Worm (Caenorhabditis elegans) whole organism, young adult: ENCODE results near the gene srh-47.

ENCODE experiments used
- B0261.1 ChIP-seq: sonication (generic microtip); optimal IDR thresholded peaks from 2 replicates; lab custom pipeline; 2016; ENCODE audit warnings: mild to moderate bottlenecking, missing genetic modification characterization, moderate library complexity, missing compliant biosample characterization
- C17E4.6 ChIP-seq: fragments of 200-800 bp; sonication (Bioruptor generic); IDR thresholded peaks from 2 replicates; pipeline ENCODE4 v1.3.6; 2022; ENCODE audit warnings: missing genetic modification reagents, missing genetic modification characterization, missing compliant biosample characterization
- D2030.7 ChIP-seq: fragments of 200-800 bp; sonication (Bioruptor generic); IDR thresholded peaks from 2 replicates; pipeline ENCODE4 v1.3.6; 2022; ENCODE audit warnings: missing genetic modification reagents, missing genetic modification characterization, missing compliant biosample characterization
- F33H1.4 ChIP-seq: fragments of 200-800 bp; sonication (Bioruptor generic); IDR thresholded peaks from 2 replicates; pipeline ENCODE4 v1.3.6; 2022; ENCODE audit warnings: missing genetic modification reagents, missing genetic modification characterization, missing compliant biosample characterization
- F49E8.2 ChIP-seq: sonication (generic microtip); optimal IDR thresholded peaks from 3 replicates; lab custom pipeline; 2017; ENCODE audit warnings: missing genetic modification characterization, mild to moderate bottlenecking, missing compliant biosample characterization, antibody characterized with exemption, moderate library complexity; ENCODE audit not compliant: insufficient read depth
- F52B5.7 ChIP-seq: sonication (generic microtip); optimal IDR thresholded peaks from 2 replicates; lab custom pipeline; 2016; ENCODE audit warnings: mild to moderate bottlenecking, missing genetic modification characterization, missing compliant biosample characterization
- F57A8.1 ChIP-seq: fragments of 200-800 bp; sonication (Bioruptor generic); optimal IDR thresholded peaks from 2 replicates; lab custom pipeline; 2018; ENCODE audit warnings: mild to moderate bottlenecking, missing genetic modification characterization, moderate library complexity, missing compliant biosample characterization
- K11D2.4 ChIP-seq: fragments of 200-800 bp; sonication (Bioruptor generic); IDR thresholded peaks from 2 replicates; pipeline ENCODE4 v1.3.6; 2022; ENCODE audit warnings: missing genetic modification reagents, missing genetic modification characterization, missing compliant biosample characterization
- T07F8.4 ChIP-seq: sonication (generic microtip); optimal IDR thresholded peaks from 2 replicates; lab custom pipeline; 2016; ENCODE audit warnings: mild to moderate bottlenecking, missing genetic modification characterization, moderate library complexity, missing compliant biosample characterization
- ama-1 ChIP-seq, 3 experiments: fragments of 150-350 bp in 1 of 3; sonication (generic microtip) in 2 of 3; optimal IDR thresholded peaks; 2 replicates each; lab custom pipeline; 2014 to 2018; ENCODE audit warnings: missing biosample characterization in 2 of 3, missing genetic modification characterization in 2 of 3, missing genetic modification reagents in 2 of 3
- aptf-3 ChIP-seq: fragments of 200-800 bp; sonication (Bioruptor generic); IDR thresholded peaks from 2 replicates; pipeline ENCODE4 v1.3.6; 2022; ENCODE audit warnings: missing genetic modification characterization, missing compliant biosample characterization
- attf-3 ChIP-seq: fragments of 200-800 bp; sonication (Bioruptor generic); conservative IDR thresholded peaks from 2 replicates; pipeline ENCODE4 v1.3.6; 2022; ENCODE audit warnings: missing genetic modification reagents, missing genetic modification characterization, missing compliant biosample characterization
- attf-5 ChIP-seq: fragments of 200-800 bp; sonication (Bioruptor generic); optimal IDR thresholded peaks from 2 replicates; lab custom pipeline; 2018; ENCODE audit warnings: mild to moderate bottlenecking, missing genetic modification characterization, missing compliant biosample characterization
- bed-1 ChIP-seq: fragments of 200-800 bp; sonication (Bioruptor generic); IDR thresholded peaks from 2 replicates; pipeline ENCODE4 v1.3.6; 2022; ENCODE audit warnings: missing genetic modification reagents, missing genetic modification characterization, missing compliant biosample characterization
- egl-44 ChIP-seq: fragments of 200-800 bp; sonication (Bioruptor generic); IDR thresholded peaks from 2 replicates; pipeline ENCODE4 v1.3.6; 2022; ENCODE audit warnings: missing genetic modification reagents, missing genetic modification characterization, missing compliant biosample characterization
- ekl-4 ChIP-seq: fragments of 200-800 bp; sonication (Bioruptor generic); IDR thresholded peaks from 2 replicates; pipeline ENCODE4 v1.3.6; 2022; ENCODE audit warnings: missing genetic modification reagents, missing genetic modification characterization, missing compliant biosample characterization
- ets-4 ChIP-seq: fragments of 200-800 bp; sonication (Bioruptor generic); optimal IDR thresholded peaks from 2 replicates; lab custom pipeline; 2018; ENCODE audit warnings: mild to moderate bottlenecking, missing genetic modification characterization, missing compliant biosample characterization
- hmg-20 ChIP-seq: fragments of 200-800 bp; sonication (Bioruptor generic); IDR thresholded peaks from 2 replicates; pipeline ENCODE4 v1.3.6; 2022; ENCODE audit warnings: missing genetic modification reagents, missing genetic modification characterization, missing compliant biosample characterization
- hsf-1 ChIP-seq: fragments of 200-800 bp; sonication (Bioruptor generic); IDR thresholded peaks from 2 replicates; pipeline ENCODE4 v1.3.6; 2022; ENCODE audit warnings: missing genetic modification reagents, missing genetic modification characterization, missing compliant biosample characterization
- lag-1 ChIP-seq: fragments of 200-800 bp; sonication (Bioruptor generic); IDR thresholded peaks from 2 replicates; pipeline ENCODE4 v1.3.6; 2022; ENCODE audit warnings: missing genetic modification reagents, missing genetic modification characterization, missing compliant biosample characterization
- let-526 ChIP-seq: fragments of 200-800 bp; sonication (Bioruptor generic); IDR thresholded peaks from 2 replicates; pipeline ENCODE4 v1.3.6; 2022; ENCODE audit warnings: missing genetic modification reagents, missing genetic modification characterization, missing compliant biosample characterization
- lin-54 ChIP-seq: fragments of 200-800 bp; sonication (Bioruptor generic); optimal IDR thresholded peaks from 2 replicates; lab custom pipeline; 2018; ENCODE audit warnings: mild to moderate bottlenecking, missing genetic modification characterization, missing compliant biosample characterization
- lsl-1 ChIP-seq: fragments of 200-800 bp; sonication (Bioruptor generic); optimal IDR thresholded peaks from 2 replicates; lab custom pipeline; 2018; ENCODE audit warnings: mild to moderate bottlenecking, missing genetic modification characterization, moderate library complexity, missing compliant biosample characterization
- lsy-27 ChIP-seq: sonication (generic microtip); optimal IDR thresholded peaks from 2 replicates; lab custom pipeline; 2017; ENCODE audit warnings: missing genetic modification characterization, mild to moderate bottlenecking, missing compliant biosample characterization, antibody characterized with exemption, missing genotype, borderline replicate concordance; ENCODE audit not compliant: insufficient read depth
- madf-10 ChIP-seq: sonication (generic microtip); optimal IDR thresholded peaks from 2 replicates; lab custom pipeline; 2016; ENCODE audit warnings: mild to moderate bottlenecking, missing genetic modification characterization, missing compliant biosample characterization
- madf-3 ChIP-seq: fragments of 200-800 bp; sonication (Bioruptor generic); IDR thresholded peaks from 2 replicates; pipeline ENCODE4 v1.3.6; 2022; ENCODE audit warnings: missing genetic modification reagents, missing genetic modification characterization, missing compliant biosample characterization
- madf-6 ChIP-seq: fragments of 200-800 bp; sonication (Bioruptor generic); IDR thresholded peaks from 2 replicates; pipeline ENCODE4 v1.3.6; 2022; ENCODE audit warnings: missing genetic modification reagents, missing genetic modification characterization, missing compliant biosample characterization
- madf-8 ChIP-seq: fragments of 200-800 bp; sonication (Bioruptor generic); conservative IDR thresholded peaks from 2 replicates; pipeline ENCODE4 v1.3.6; 2022; ENCODE audit warnings: missing genetic modification reagents, missing genetic modification characterization, missing compliant biosample characterization
- mes-4 ChIP-seq: sonication (generic microtip); optimal IDR thresholded peaks from 2 replicates; lab custom pipeline; 2016; ENCODE audit warnings: missing genotype, missing genetic modification characterization, missing compliant biosample characterization
- mxl-1 ChIP-seq: sonication (generic microtip); optimal IDR thresholded peaks from 2 replicates; lab custom pipeline; 2016; ENCODE audit warnings: missing genetic modification characterization, missing compliant biosample characterization
- nfyb-1 ChIP-seq: fragments of 200-800 bp; sonication (Bioruptor generic); IDR thresholded peaks from 2 replicates; pipeline ENCODE4 v1.3.6; 2022; ENCODE audit warnings: missing genetic modification reagents, missing genetic modification characterization, missing compliant biosample characterization
- nhr-179 ChIP-seq: sonication (generic microtip); optimal IDR thresholded peaks from 2 replicates; lab custom pipeline; 2016; ENCODE audit warnings: mild to moderate bottlenecking, missing genetic modification characterization, missing compliant biosample characterization
- nhr-27 ChIP-seq: fragments of 200-800 bp; sonication (Bioruptor generic); optimal IDR thresholded peaks from 2 replicates; lab custom pipeline; 2018; ENCODE audit warnings: mild to moderate bottlenecking, missing genetic modification characterization, moderate library complexity, missing compliant biosample characterization
- nhr-80 ChIP-seq: sonication (generic microtip); optimal IDR thresholded peaks from 2 replicates; lab custom pipeline; 2016; ENCODE audit warnings: missing genetic modification characterization, missing compliant biosample characterization
- nhr-90 ChIP-seq: sonication (generic microtip); optimal IDR thresholded peaks from 2 replicates; lab custom pipeline; 2016; ENCODE audit warnings: missing genotype, mild to moderate bottlenecking, missing genetic modification characterization, missing compliant biosample characterization
- pha-4 ChIP-seq: fragments of 150-350 bp; sonication (generic microtip); optimal IDR thresholded peaks from 2 replicates; lab custom pipeline; 2014; ENCODE audit warnings: missing biosample characterization, missing genetic modification reagents, missing genetic modification characterization
- rec-8 ChIP-seq, 2 experiments: sonication (generic microtip); optimal IDR thresholded peaks; 2 replicates each; lab custom pipeline; 2016; ENCODE audit warnings: mild to moderate bottlenecking in 2 of 2, missing genetic modification characterization in 2 of 2, missing genetic modification reagents in 2 of 2, missing genotype in 2 of 2, missing biosample characterization in 1 of 2, missing compliant biosample characterization in 1 of 2, moderate library complexity in 1 of 2
- sdz-38 ChIP-seq: sonication (generic microtip); optimal IDR thresholded peaks from 2 replicates; lab custom pipeline; 2016; ENCODE audit warnings: missing genotype, missing genetic modification characterization, missing compliant biosample characterization
- snpc-1.3 ChIP-seq: sonication (generic microtip); optimal IDR thresholded peaks from 2 replicates; lab custom pipeline; 2017; ENCODE audit warnings: missing genetic modification characterization, mild to moderate bottlenecking, missing compliant biosample characterization, antibody characterized with exemption, moderate library complexity, missing genotype, missing genetic modification reagents; ENCODE audit not compliant: insufficient read depth
- snpc-4 ChIP-seq, 5 experiments: fragments of 150-350 bp in 1 of 5; sonication (generic microtip) in 4 of 5; optimal IDR thresholded peaks; 2 replicates each; lab custom pipeline; 2014 to 2018; ENCODE audit warnings: missing genetic modification characterization in 5 of 5, missing biosample characterization in 3 of 5, antibody characterized with exemption in 2 of 5, mild to moderate bottlenecking in 2 of 5, missing compliant biosample characterization in 2 of 5, missing genotype in 2 of 5, moderate library complexity in 2 of 5, missing genetic modification reagents in 1 of 5
- somi-1 ChIP-seq: fragments of 200-800 bp; sonication (Bioruptor generic); optimal IDR thresholded peaks from 2 replicates; lab custom pipeline; 2018; ENCODE audit warnings: mild to moderate bottlenecking, missing genetic modification characterization, missing compliant biosample characterization
- sptf-2 ChIP-seq: fragments of 200-800 bp; sonication (Bioruptor generic); optimal IDR thresholded peaks from 2 replicates; lab custom pipeline; 2018; ENCODE audit warnings: mild to moderate bottlenecking, missing genetic modification characterization, missing compliant biosample characterization
- tbp1 ChIP-seq: fragments of 200-800 bp; sonication (Bioruptor generic); optimal IDR thresholded peaks from 2 replicates; lab custom pipeline; 2018; ENCODE audit warnings: mild to moderate bottlenecking, missing genetic modification characterization, missing compliant biosample characterization
- xnd-1 ChIP-seq: sonication (generic microtip); optimal IDR thresholded peaks from 2 replicates; lab custom pipeline; 2016; ENCODE audit warnings: missing genotype, missing genetic modification reagents, missing genetic modification characterization, missing compliant biosample characterization
- ztf-26 ChIP-seq: sonication (generic microtip); optimal IDR thresholded peaks from 2 replicates; lab custom pipeline; 2017; ENCODE audit warnings: missing genetic modification characterization, missing compliant biosample characterization

The srh-47 gene

ce11 chrV:11323720-11324119 lies 23.3 kb upstream of the srh-47 start, which contains the start of gene str-141:
Gene str-141 (minus strand): TSS chrV:11323820.
- TF ChIP-seq hmg-20 (GFP tag; lab: Robert Waterston, UW) (no peak), xnd-1 (tag; lab: Kevin White, UChicago) (no peak), snpc-1.3 (tag; lab: Kevin White, UChicago) (no peak), hsf-1 (GFP tag; lab: Robert Waterston, UW) (no peak), aptf-3 (no peak), lsy-27 (tag; lab: Kevin White, UChicago) (no peak), sdz-38 (no peak), mes-4 (no peak), lin-54 (GFP tag; lab: Kevin White, UChicago) (no peak), C17E4.6 (GFP tag; lab: Robert Waterston, UW) (no peak), ekl-4 (GFP tag; lab: Robert Waterston, UW) (no peak), snpc-4 (GFP tag; optimal IDR thresholded peaks at IDR 0.05; lab: Kevin White, UChicago) (no peak), snpc-4 (tag; optimal IDR thresholded peaks at IDR 0.05; lab: Kevin White, UChicago) (no peak), F52B5.7 (tag; lab: Kevin White, UChicago) (no peak), ama-1 (optimal IDR thresholded peaks at IDR 0.05; lab: Kevin White, UChicago) (no peak), ama-1 (GFP tag; optimal IDR thresholded peaks at IDR 0.05; lab: Kevin White, UChicago) (peak in 1 of 2 experiments; percentile 14), lag-1 (GFP tag; lab: Robert Waterston, UW) (no peak), madf-8 (GFP tag; lab: Robert Waterston, UW) (no peak), nfyb-1 (0 out of 2 replicates have a peak, but pooled peaks have one; percentile 43), madf-6 (GFP tag; lab: Robert Waterston, UW) (peak; percentile 48; the same call in 1 of the 2 replicates), nhr-90 (tag; lab: Kevin White, UChicago) (no peak), attf-3 (GFP tag; lab: Robert Waterston, UW) (no peak), F33H1.4 (GFP tag; lab: Robert Waterston, UW) (no peak), madf-3 (GFP tag; lab: Robert Waterston, UW) (no peak), egl-44 (GFP tag; lab: Robert Waterston, UW) (no peak), let-526 (GFP tag; lab: Robert Waterston, UW) (no peak), K11D2.4 (no peak), D2030.7 (GFP tag; lab: Robert Waterston, UW) (no peak)

DNA sequence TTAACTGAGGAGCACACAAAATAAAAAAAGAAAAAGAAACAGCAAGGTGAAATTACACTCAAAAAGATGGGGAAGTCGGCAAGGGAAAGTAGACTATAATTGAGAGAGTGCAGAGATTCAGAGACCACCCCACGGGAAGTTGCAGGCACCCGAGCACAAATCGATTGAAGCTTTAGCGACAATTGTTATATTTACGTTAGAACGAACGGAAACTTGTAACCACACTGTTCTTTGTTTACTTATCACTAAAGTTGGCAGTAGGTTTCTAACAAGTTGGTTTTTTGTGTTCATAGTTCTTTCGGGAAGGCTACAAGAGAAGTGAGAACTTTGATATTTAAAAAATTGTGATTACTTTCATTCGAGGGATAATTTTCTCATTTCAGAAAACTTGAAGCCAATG lies 21.3 kb upstream of the srh-47 start, which contains the start of gene F47G9.4:
TSS of gene F47G9.4 (minus strand) at position 98 of the 400 bp plus-strand sequence.
- TF ChIP-seq nhr-80 (peak; percentile 39), B0261.1 (tag; lab: Kevin White, UChicago) (no peak), sptf-2 (GFP tag; lab: Kevin White, UChicago) (no peak)

DNA sequence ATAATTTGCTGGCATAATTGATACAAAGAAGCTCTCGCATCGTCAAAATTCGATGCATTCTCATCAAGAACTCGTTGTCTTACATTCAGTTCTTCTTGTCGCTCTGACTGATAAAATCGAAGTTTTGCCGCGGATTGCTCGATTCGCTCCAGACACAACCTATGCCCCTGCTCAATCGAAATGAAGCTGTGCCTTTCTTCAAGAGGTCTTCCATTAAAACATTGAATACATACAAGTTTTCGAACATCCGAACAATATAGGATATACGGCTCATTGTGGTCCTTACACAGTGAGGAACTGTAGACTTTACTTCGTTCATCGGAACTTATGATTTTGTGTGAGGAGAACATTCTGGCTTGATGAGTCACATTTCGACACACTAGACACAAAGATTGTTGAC lies 20.4 kb upstream of the srh-47 start:
- TF ChIP-seq F49E8.2 (tag; lab: Kevin White, UChicago) = no peak
- no peak for TF ChIP-seq F52B5.7 (tag; lab: Kevin White, UChicago)
- TF ChIP-seq pha-4 = no peak
- TF ChIP-seq hsf-1 (GFP tag; lab: Robert Waterston, UW) = no peak
- no peak for TF ChIP-seq somi-1 (GFP tag; lab: Kevin White, UChicago)
- TF ChIP-seq ztf-26 = no peak
- TF ChIP-seq mxl-1 (tag; lab: Kevin White, UChicago) = no peak
- no peak for TF ChIP-seq attf-5 (GFP tag; lab: Kevin White, UChicago)
- no peak for TF ChIP-seq ekl-4 (GFP tag; lab: Robert Waterston, UW)
- no peak for TF ChIP-seq bed-1 (GFP tag; lab: Robert Waterston, UW)
- no peak for TF ChIP-seq T07F8.4
- TF ChIP-seq lsl-1 (GFP tag; lab: Kevin White, UChicago) = no peak
- no peak for TF ChIP-seq ets-4 (GFP tag; lab: Kevin White, UChicago)
- no peak for TF ChIP-seq tbp1 (GFP tag; lab: Kevin White, UChicago)
- TF ChIP-seq F57A8.1 (GFP tag; lab: Kevin White, UChicago) = no peak
- no peak for TF ChIP-seq nhr-179 (tag; lab: Kevin White, UChicago)
- no peak for TF ChIP-seq rec-8 (tag; optimal IDR thresholded peaks at IDR 0.05; lab: Kevin White, UChicago)
- TF ChIP-seq nhr-27 (tag; lab: Kevin White, UChicago) = no peak
- no peak for TF ChIP-seq madf-10 (tag; lab: Kevin White, UChicago)
- TF ChIP-seq nfyb-1 = no peak
